Worm (Caenorhabditis elegans) whole organism, midembryonic: ENCODE results near the gene clec-85.

ENCODE experiments used
- klf-2 ChIP-seq: fragments of 200-800 bp; sonication (Bioruptor generic); conservative IDR thresholded peaks from 2 replicates; pipeline ENCODE4 v1.3.6; 2022; ENCODE audit warnings: missing genetic modification reagents, missing genetic modification characterization, missing compliant biosample characterization
- ref-1 ChIP-seq: fragments of 200-800 bp; sonication (Bioruptor generic); conservative IDR thresholded peaks from 2 replicates; pipeline ENCODE4 v1.3.6; 2022; ENCODE audit warnings: missing genetic modification reagents, missing genetic modification characterization, missing compliant biosample characterization
- tab-1 ChIP-seq: fragments of 200-800 bp; sonication (Bioruptor generic); IDR thresholded peaks from 2 replicates; pipeline ENCODE4 v1.3.6; 2022; ENCODE audit warnings: missing genetic modification characterization, missing compliant biosample characterization
- ztf-23 ChIP-seq: fragments of 200-800 bp; sonication (Bioruptor generic); IDR thresholded peaks from 2 replicates; pipeline ENCODE4 v1.3.6; 2022; ENCODE audit warnings: missing genetic modification reagents, missing genetic modification characterization, missing compliant biosample characterization
- ztf-29 ChIP-seq: fragments of 200-800 bp; sonication (Bioruptor generic); IDR thresholded peaks from 2 replicates; pipeline ENCODE4 v1.3.6; 2022; ENCODE audit warnings: missing genetic modification reagents, missing genetic modification characterization, missing compliant biosample characterization

ce11 chrIV:2887245-2887644 lies 36.6 kb downstream of the clec-85 start:
- TF ChIP-seq ztf-23 = no peak
- no peak for TF ChIP-seq ref-1
- TF ChIP-seq tab-1 = no peak
- no peak for TF ChIP-seq klf-2 (GFP tag; lab: Robert Waterston, UW)
- TF ChIP-seq ztf-29 (GFP tag; lab: Robert Waterston, UW) = no peak
